Worm (Caenorhabditis elegans) whole organism, young adult: ENCODE results near the gene fipr-8.

Experiments
- B0261.1 ChIP-seq: sonication (generic microtip); optimal IDR thresholded peaks from 2 replicates; lab custom pipeline; 2016; ENCODE audit warnings: mild to moderate bottlenecking, missing genetic modification characterization, moderate library complexity, missing compliant biosample characterization
- C06A6.2 ChIP-seq: fragments of 200-800 bp; sonication (Bioruptor generic); conservative IDR thresholded peaks from 2 replicates; pipeline ENCODE4 v1.3.6; 2022; ENCODE audit warnings: missing genetic modification characterization, missing compliant biosample characterization
- C17E4.6 ChIP-seq: fragments of 200-800 bp; sonication (Bioruptor generic); IDR thresholded peaks from 2 replicates; pipeline ENCODE4 v1.3.6; 2022; ENCODE audit warnings: missing genetic modification reagents, missing genetic modification characterization, missing compliant biosample characterization
- D2030.7 ChIP-seq: fragments of 200-800 bp; sonication (Bioruptor generic); IDR thresholded peaks from 2 replicates; pipeline ENCODE4 v1.3.6; 2022; ENCODE audit warnings: missing genetic modification reagents, missing genetic modification characterization, missing compliant biosample characterization
- F23B12.7 ChIP-seq: sonication (generic microtip); optimal IDR thresholded peaks from 2 replicates; lab custom pipeline; 2017; ENCODE audit warnings: missing genetic modification characterization, mild to moderate bottlenecking, missing compliant biosample characterization, antibody characterized with exemption, moderate library complexity; ENCODE audit not compliant: insufficient read depth
- F37B4.10 ChIP-seq: fragments of 200-800 bp; sonication (Bioruptor generic); IDR thresholded peaks from 2 replicates; pipeline ENCODE4 v1.3.6; 2022; ENCODE audit warnings: missing genetic modification characterization, missing compliant biosample characterization
- K12H6.12 ChIP-seq: fragments of 200-800 bp; sonication (Bioruptor generic); optimal IDR thresholded peaks from 2 replicates; lab custom pipeline; 2018; ENCODE audit warnings: mild to moderate bottlenecking, missing genetic modification characterization, missing compliant biosample characterization
- Y53F4B.3 ChIP-seq: fragments of 200-800 bp; sonication (Bioruptor generic); IDR thresholded peaks from 2 replicates; pipeline ENCODE4 v1.3.6; 2022; ENCODE audit warnings: missing genetic modification reagents, missing genetic modification characterization, missing compliant biosample characterization
- Y56A3A.18 ChIP-seq: fragments of 200-800 bp; sonication (Bioruptor generic); IDR thresholded peaks from 2 replicates; pipeline ENCODE4 v1.3.6; 2022; ENCODE audit warnings: missing genetic modification reagents, missing genetic modification characterization, missing compliant biosample characterization
- akir-1 ChIP-seq: fragments of 200-800 bp; sonication (Bioruptor generic); optimal IDR thresholded peaks from 2 replicates; lab custom pipeline; 2018; ENCODE audit warnings: mild to moderate bottlenecking, missing genetic modification characterization, moderate library complexity, missing compliant biosample characterization
- aptf-3 ChIP-seq: fragments of 200-800 bp; sonication (Bioruptor generic); IDR thresholded peaks from 2 replicates; pipeline ENCODE4 v1.3.6; 2022; ENCODE audit warnings: missing genetic modification characterization, missing compliant biosample characterization
- attf-3 ChIP-seq: fragments of 200-800 bp; sonication (Bioruptor generic); conservative IDR thresholded peaks from 2 replicates; pipeline ENCODE4 v1.3.6; 2022; ENCODE audit warnings: missing genetic modification reagents, missing genetic modification characterization, missing compliant biosample characterization
- attf-5 ChIP-seq: fragments of 200-800 bp; sonication (Bioruptor generic); optimal IDR thresholded peaks from 2 replicates; lab custom pipeline; 2018; ENCODE audit warnings: mild to moderate bottlenecking, missing genetic modification characterization, missing compliant biosample characterization
- attf-6 ChIP-seq: fragments of 200-800 bp; sonication (Bioruptor generic); IDR thresholded peaks from 2 replicates; pipeline ENCODE4 v1.3.6; 2022; ENCODE audit warnings: missing genetic modification reagents, missing genetic modification characterization, missing compliant biosample characterization
- cebp-1 ChIP-seq, 2 experiments: fragments of 200-800 bp in 1 of 2; sonication (Bioruptor generic) in 1 of 2; sonication (generic microtip) in 1 of 2; IDR thresholded peaks in 1 of 2; optimal IDR thresholded peaks in 1 of 2; 2 replicates each; pipeline versions ENCODE4 v1.3.6 to Lab custom; 2017 to 2022; ENCODE audit warnings: missing compliant biosample characterization in 2 of 2, missing genetic modification characterization in 2 of 2, mild to moderate bottlenecking in 1 of 2, missing genetic modification reagents in 1 of 2, moderate library complexity in 1 of 2
- ceh-100 ChIP-seq: fragments of 200-800 bp; sonication (Bioruptor generic); IDR thresholded peaks from 2 replicates; pipeline ENCODE4 v1.3.6; 2022; ENCODE audit warnings: missing genetic modification reagents, missing genetic modification characterization, missing compliant biosample characterization
- ceh-27 ChIP-seq: fragments of 200-800 bp; sonication (Bioruptor generic); optimal IDR thresholded peaks from 2 replicates; lab custom pipeline; 2018; ENCODE audit warnings: mild to moderate bottlenecking, missing genetic modification characterization, moderate library complexity, missing compliant biosample characterization
- ceh-79 ChIP-seq: sonication (generic microtip); optimal IDR thresholded peaks from 2 replicates; lab custom pipeline; 2017; ENCODE audit warnings: mild to moderate bottlenecking, missing genetic modification characterization, missing compliant biosample characterization
- dpff-1 ChIP-seq: sonication (generic microtip); optimal IDR thresholded peaks from 2 replicates; lab custom pipeline; 2017; ENCODE audit warnings: mild to moderate bottlenecking, missing genetic modification characterization, missing compliant biosample characterization
- fkh-3 ChIP-seq: sonication (generic microtip); optimal IDR thresholded peaks from 2 replicates; lab custom pipeline; 2016; ENCODE audit warnings: mild to moderate bottlenecking, missing genetic modification characterization, missing compliant biosample characterization
- hmg-20 ChIP-seq: fragments of 200-800 bp; sonication (Bioruptor generic); IDR thresholded peaks from 2 replicates; pipeline ENCODE4 v1.3.6; 2022; ENCODE audit warnings: missing genetic modification reagents, missing genetic modification characterization, missing compliant biosample characterization
- hrde-1 ChIP-seq: sonication (generic microtip); optimal IDR thresholded peaks from 2 replicates; lab custom pipeline; 2016; ENCODE audit warnings: missing genetic modification characterization, mild to moderate bottlenecking, missing compliant biosample characterization, moderate library complexity, missing genotype, missing genetic modification reagents, borderline replicate concordance
- lag-1 ChIP-seq: fragments of 200-800 bp; sonication (Bioruptor generic); IDR thresholded peaks from 2 replicates; pipeline ENCODE4 v1.3.6; 2022; ENCODE audit warnings: missing genetic modification reagents, missing genetic modification characterization, missing compliant biosample characterization
- madf-10 ChIP-seq: sonication (generic microtip); optimal IDR thresholded peaks from 2 replicates; lab custom pipeline; 2016; ENCODE audit warnings: mild to moderate bottlenecking, missing genetic modification characterization, missing compliant biosample characterization
- madf-3 ChIP-seq: fragments of 200-800 bp; sonication (Bioruptor generic); IDR thresholded peaks from 2 replicates; pipeline ENCODE4 v1.3.6; 2022; ENCODE audit warnings: missing genetic modification reagents, missing genetic modification characterization, missing compliant biosample characterization
- madf-6 ChIP-seq: fragments of 200-800 bp; sonication (Bioruptor generic); IDR thresholded peaks from 2 replicates; pipeline ENCODE4 v1.3.6; 2022; ENCODE audit warnings: missing genetic modification reagents, missing genetic modification characterization, missing compliant biosample characterization
- mcd-1 ChIP-seq: fragments of 200-800 bp; sonication (Bioruptor generic); IDR thresholded peaks from 2 replicates; pipeline ENCODE4 v1.3.6; 2022; ENCODE audit warnings: missing genetic modification reagents, missing genetic modification characterization, missing compliant biosample characterization
- mes-4 ChIP-seq: sonication (generic microtip); optimal IDR thresholded peaks from 2 replicates; lab custom pipeline; 2016; ENCODE audit warnings: missing genotype, missing genetic modification characterization, missing compliant biosample characterization
- mxl-1 ChIP-seq: sonication (generic microtip); optimal IDR thresholded peaks from 2 replicates; lab custom pipeline; 2016; ENCODE audit warnings: missing genetic modification characterization, missing compliant biosample characterization
- nfyb-1 ChIP-seq: fragments of 200-800 bp; sonication (Bioruptor generic); IDR thresholded peaks from 2 replicates; pipeline ENCODE4 v1.3.6; 2022; ENCODE audit warnings: missing genetic modification reagents, missing genetic modification characterization, missing compliant biosample characterization
- pha-4 ChIP-seq: fragments of 150-350 bp; sonication (generic microtip); optimal IDR thresholded peaks from 2 replicates; lab custom pipeline; 2014; ENCODE audit warnings: missing biosample characterization, missing genetic modification reagents, missing genetic modification characterization
- rcor-1 ChIP-seq: fragments of 200-800 bp; sonication (Bioruptor generic); IDR thresholded peaks from 2 replicates; pipeline ENCODE4 v1.3.6; 2022; ENCODE audit warnings: missing genetic modification reagents, missing genetic modification characterization, missing compliant biosample characterization
- repo-1 ChIP-seq: sonication (generic microtip); optimal IDR thresholded peaks from 2 replicates; lab custom pipeline; 2017; ENCODE audit warnings: mild to moderate bottlenecking, missing genetic modification characterization, missing compliant biosample characterization
- rpc-1 ChIP-seq, 2 experiments: fragments of 150-350 bp in 1 of 2; sonication (generic microtip) in 1 of 2; optimal IDR thresholded peaks; 2 replicates each; lab custom pipeline; 2014 to 2018; ENCODE audit warnings: missing biosample characterization in 1 of 2, missing genetic modification characterization in 1 of 2, missing genetic modification reagents in 1 of 2, missing genotype in 1 of 2
- sdz-38 ChIP-seq: sonication (generic microtip); optimal IDR thresholded peaks from 2 replicates; lab custom pipeline; 2016; ENCODE audit warnings: missing genotype, missing genetic modification characterization, missing compliant biosample characterization
- sea-2 ChIP-seq: fragments of 200-800 bp; sonication (Bioruptor generic); IDR thresholded peaks from 2 replicates; pipeline ENCODE4 v1.3.6; 2022; ENCODE audit warnings: missing genetic modification characterization, missing compliant biosample characterization
- snpc-1.1 ChIP-seq: sonication (generic microtip); optimal IDR thresholded peaks from 2 replicates; lab custom pipeline; 2017; ENCODE audit warnings: missing genetic modification characterization, mild to moderate bottlenecking, missing compliant biosample characterization, antibody characterized with exemption, moderate library complexity, missing genotype, missing genetic modification reagents; ENCODE audit not compliant: insufficient read depth
- snpc-3.4 ChIP-seq: sonication (generic microtip); optimal IDR thresholded peaks from 2 replicates; lab custom pipeline; 2017; ENCODE audit warnings: missing genetic modification characterization, mild to moderate bottlenecking, missing compliant biosample characterization, antibody characterized with exemption, moderate library complexity, missing genotype, missing genetic modification reagents
- sptf-2 ChIP-seq: fragments of 200-800 bp; sonication (Bioruptor generic); optimal IDR thresholded peaks from 2 replicates; lab custom pipeline; 2018; ENCODE audit warnings: mild to moderate bottlenecking, missing genetic modification characterization, missing compliant biosample characterization
- tbp1 ChIP-seq: fragments of 200-800 bp; sonication (Bioruptor generic); optimal IDR thresholded peaks from 2 replicates; lab custom pipeline; 2018; ENCODE audit warnings: mild to moderate bottlenecking, missing genetic modification characterization, missing compliant biosample characterization
- tbx-9 ChIP-seq: sonication (generic microtip); optimal IDR thresholded peaks from 2 replicates; lab custom pipeline; 2016; ENCODE audit warnings: borderline replicate concordance, missing genetic modification characterization, inconsistent platforms, missing compliant biosample characterization
- unc-130 ChIP-seq: sonication (generic microtip); optimal IDR thresholded peaks from 2 replicates; lab custom pipeline; 2016; ENCODE audit warnings: missing genetic modification reagents, missing genetic modification characterization, missing compliant biosample characterization
- unc-62 ChIP-seq: fragments of 150-350 bp; optimal IDR thresholded peaks from 2 replicates; lab custom pipeline; 2014; ENCODE audit warnings: missing biosample characterization, missing genetic modification reagents, missing genetic modification characterization
- ztf-18 ChIP-seq: sonication (generic microtip); optimal IDR thresholded peaks from 2 replicates; lab custom pipeline; 2016; ENCODE audit warnings: missing genotype, mild to moderate bottlenecking, missing genetic modification characterization, missing compliant biosample characterization

fipr-8 gene

ce11 chrV:10206502-10206901 lies 33.3 kb downstream of the fipr-8 start, which contains the start of gene rpc-25:
Gene rpc-25, minus strand, starts transcription at chrV:10206602.
- TF ChIP-seq rpc-1 (optimal IDR thresholded peaks at IDR 0.05; lab: Kevin White, UChicago): no peak
- TF ChIP-seq rpc-1 (tag; optimal IDR thresholded peaks at IDR 0.05; lab: Kevin White, UChicago): no peak
- peak; percentile 19 for TF ChIP-seq hrde-1 (tag; lab: Kevin White, UChicago)
- 0 out of 2 replicates have a peak, but pooled peaks have one; percentile 24 for TF ChIP-seq madf-6 (GFP tag; lab: Robert Waterston, UW)

- TF ChIP-seq mxl-1 (tag; lab: Kevin White, UChicago) (no peak), snpc-3.4 (tag; lab: Kevin White, UChicago) (no peak), pha-4 (tag; lab: Kevin White, UChicago) (no peak), madf-3 (no peak), ztf-18 (tag; lab: Kevin White, UChicago) (no peak), aptf-3 (GFP tag; lab: Robert Waterston, UW) (no peak), mes-4 (tag; lab: Kevin White, UChicago) (no peak), sdz-38 (tag; lab: Kevin White, UChicago) (no peak), rcor-1 (GFP tag; lab: Robert Waterston, UW) (no peak), C17E4.6 (GFP tag; lab: Robert Waterston, UW) (no peak), sptf-2 (GFP tag; lab: Kevin White, UChicago) (no peak), B0261.1 (tag; lab: Kevin White, UChicago) (no peak), ceh-79 (tag; lab: Kevin White, UChicago) (no peak)
Measured at ce11 chrV:10205483-10205882, 34.3 kb downstream of the fipr-8 start, which contains the start of gene ZK856.16. Gene ZK856.16, minus strand, starts transcription at chrV:10205583.

DNA sequence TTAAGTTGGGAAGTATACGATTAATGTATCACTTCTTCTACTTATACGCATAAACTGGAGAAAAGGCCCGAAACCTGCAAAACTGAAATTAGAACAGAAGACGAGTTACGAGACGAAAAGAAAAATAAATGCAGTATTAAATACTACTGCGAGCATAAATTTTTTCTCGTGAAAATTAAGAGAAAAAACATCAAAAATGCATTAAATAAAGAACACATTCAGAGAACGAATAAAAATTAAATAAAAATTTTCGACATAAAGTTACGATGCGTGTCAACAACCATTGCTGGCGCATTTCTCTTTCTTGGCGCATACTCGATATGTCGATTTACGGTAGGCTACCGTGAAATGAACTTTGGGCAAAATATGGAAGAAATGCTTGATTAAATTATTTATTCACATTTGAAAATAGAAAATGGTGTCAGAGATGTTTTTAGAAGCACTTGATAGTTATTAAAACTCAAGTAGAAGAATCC lies 34.9 kb downstream of the fipr-8 start, which contains the start of the genes ZK856.19 and ZK856.11:
TSS of gene ZK856.19 (minus strand) at position 51 of the 476 bp plus-strand sequence.
TSS of gene ZK856.11 (minus strand) at position 76 of the 476 bp plus-strand sequence.
- no peak for TF ChIP-seq tbx-9 (tag; lab: Kevin White, UChicago)
- TF ChIP-seq mes-4 (tag; lab: Kevin White, UChicago): no peak
- TF ChIP-seq snpc-1.1: no peak
- TF ChIP-seq mxl-1 (tag; lab: Kevin White, UChicago): no peak
- no peak for TF ChIP-seq K12H6.12 (tag; lab: Kevin White, UChicago)
- no peak for TF ChIP-seq hmg-20 (GFP tag; lab: Robert Waterston, UW)
- no peak for TF ChIP-seq akir-1 (GFP tag; lab: Kevin White, UChicago)
- no peak for TF ChIP-seq attf-5 (GFP tag; lab: Kevin White, UChicago)
- TF ChIP-seq unc-130 (GFP tag; lab: Kevin White, UChicago): peak; percentile 5
- no peak for TF ChIP-seq F37B4.10 (GFP tag; lab: Robert Waterston, UW)
- TF ChIP-seq C06A6.2 (GFP tag; lab: Robert Waterston, UW): no peak
- no peak for TF ChIP-seq fkh-3 (tag; lab: Kevin White, UChicago)
- peak; percentile 41 for TF ChIP-seq snpc-3.4 (tag; lab: Kevin White, UChicago)
- no peak for TF ChIP-seq sea-2 (GFP tag; lab: Robert Waterston, UW)
- no peak for TF ChIP-seq nfyb-1
- TF ChIP-seq attf-3 (GFP tag; lab: Robert Waterston, UW): no peak
- TF ChIP-seq repo-1 (tag; lab: Kevin White, UChicago): no peak
- TF ChIP-seq dpff-1 (tag; lab: Kevin White, UChicago): no peak
- no peak for TF ChIP-seq C17E4.6 (GFP tag; lab: Robert Waterston, UW)
- no peak for TF ChIP-seq lag-1
- TF ChIP-seq mcd-1 (GFP tag; lab: Robert Waterston, UW): peak; percentile 39; the same call in 1 of the 2 replicates
- TF ChIP-seq Y53F4B.3 (GFP tag; lab: Robert Waterston, UW): no peak
- peak; percentile 17; the same call in 1 of the 2 replicates for TF ChIP-seq D2030.7 (GFP tag; lab: Robert Waterston, UW)
- TF ChIP-seq unc-62 (GFP tag; lab: Kevin White, UChicago): no peak
- TF ChIP-seq ceh-27: peak; percentile 14
- no peak for TF ChIP-seq ceh-100 (GFP tag; lab: Robert Waterston, UW)
- TF ChIP-seq cebp-1 (GFP tag; IDR thresholded peaks at IDR 0.05; lab: Robert Waterston, UW): no peak
- peak; percentile 54 for TF ChIP-seq cebp-1 (tag; optimal IDR thresholded peaks at IDR 0.05; lab: Kevin White, UChicago)
- TF ChIP-seq madf-10 (tag; lab: Kevin White, UChicago): peak; percentile 29
- peak; percentile 45 for TF ChIP-seq F23B12.7
- TF ChIP-seq attf-6 (GFP tag; lab: Robert Waterston, UW): no peak
- TF ChIP-seq Y56A3A.18 (GFP tag; lab: Robert Waterston, UW): no peak
- TF ChIP-seq tbp1 (GFP tag; lab: Kevin White, UChicago): peak; percentile 44
